Fruit fly (Drosophila melanogaster) whole organism, pupa: ENCODE results near the gene TwdlZ.

Source experiments
- CG10348 ChIP-seq: fragments of 200-800 bp; sonication (Bioruptor generic); IDR thresholded peaks from 2 replicates; pipeline ENCODE4 v1.3.6; 2022; ENCODE audit warnings: missing biosample characterization, missing genetic modification characterization
- CG12605 ChIP-seq: fragments of 200-800 bp; sonication (Bioruptor generic); IDR thresholded peaks from 2 replicates; pipeline ENCODE4 v1.3.6; 2022; ENCODE audit warnings: missing biosample characterization, missing genetic modification characterization
- CG17806 ChIP-seq: fragments of 200-800 bp; sonication (Bioruptor generic); optimal IDR thresholded peaks from 2 replicates; lab custom pipeline; 2018; ENCODE audit warnings: missing biosample characterization, mild to moderate bottlenecking, missing genetic modification characterization, moderate library complexity
- CG34367 ChIP-seq: fragments of 200-800 bp; sonication (Bioruptor generic); optimal IDR thresholded peaks from 2 replicates; lab custom pipeline; 2018; ENCODE audit warnings: missing biosample characterization, mild to moderate bottlenecking, missing genetic modification characterization
- CG9948 ChIP-seq: fragments of 200-800 bp; sonication (Bioruptor generic); optimal IDR thresholded peaks from 2 replicates; lab custom pipeline; 2018; ENCODE audit warnings: missing biosample characterization, mild to moderate bottlenecking, missing genetic modification characterization, moderate library complexity
- Ets98B ChIP-seq: fragments of 200-800 bp; sonication (Bioruptor generic); IDR thresholded peaks from 2 replicates; pipeline ENCODE4 v1.3.6; 2022; ENCODE audit warnings: missing biosample characterization, missing genetic modification characterization
- Snoo ChIP-seq: fragments of 200-800 bp; sonication (Bioruptor generic); optimal IDR thresholded peaks from 3 replicates; lab custom pipeline; 2017; ENCODE audit warnings: missing biosample characterization, mild to moderate bottlenecking, missing genetic modification characterization, inconsistent platforms
- rn ChIP-seq: fragments of 200-800 bp; sonication (Bioruptor generic); IDR thresholded peaks from 2 replicates; pipeline ENCODE4 v1.3.6; 2022; ENCODE audit warnings: missing biosample characterization, missing genetic modification characterization

dm6 chrX:16783141-16783715 lies 45.2 kb downstream of the TwdlZ start, which contains the start of gene if:
- TF ChIP-seq CG34367 (no peak), CG17806 (no peak), Ets98B (no peak), CG10348 (GFP tag; lab: Robert Waterston, UW) (no peak), CG12605 (GFP tag; lab: Robert Waterston, UW) (peak; percentile 22; the same call in 1 of the 2 replicates), rn (GFP tag; lab: Robert Waterston, UW) (no peak), CG9948 (tag; lab: Kevin White, UChicago) (no peak), Snoo (tag; lab: Kevin White, UChicago) (no peak)
